Worm (Caenorhabditis elegans) whole organism, L4 larva: ENCODE results near the gene tctn-1.
A peak's percentile ranks its signal among the peaks of the same experiment; 100 is the strongest.

Experiments
- F49E8.2 ChIP-seq: sonication (generic microtip); optimal IDR thresholded peaks from 2 replicates; lab custom pipeline; 2016; ENCODE audit warnings: missing compliant biosample characterization, mild to moderate bottlenecking, missing genetic modification characterization, borderline replicate concordance
- T20F7.1 ChIP-seq: fragments of 200-800 bp; sonication (Bioruptor generic); optimal IDR thresholded peaks from 2 replicates; lab custom pipeline; 2018; ENCODE audit warnings: mild to moderate bottlenecking, missing genetic modification characterization, missing compliant biosample characterization
- Y48G9A.11 ChIP-seq: fragments of 200-800 bp; sonication (Bioruptor generic); IDR thresholded peaks from 2 replicates; pipeline ENCODE4 v1.3.6; 2022; ENCODE audit warnings: missing genetic modification reagents, missing genetic modification characterization, missing compliant biosample characterization
- Y75B8A.6 ChIP-seq: fragments of 200-800 bp; sonication (Bioruptor generic); IDR thresholded peaks from 2 replicates; pipeline ENCODE4 v1.3.6; 2022; ENCODE audit warnings: missing genetic modification reagents, missing genetic modification characterization, missing compliant biosample characterization
- ZK337.2 ChIP-seq: fragments of 200-800 bp; sonication (Bioruptor generic); IDR thresholded peaks from 2 replicates; pipeline ENCODE4 v1.3.6; 2022; ENCODE audit warnings: missing genetic modification reagents, missing genetic modification characterization, missing compliant biosample characterization
- aha-1 ChIP-seq: fragments of 150-350 bp; peaks from one replicate; lab custom pipeline; 2014; ENCODE audit warnings: missing biosample characterization, missing genetic modification characterization
- ama-1 ChIP-seq: fragments of 150-350 bp; optimal IDR thresholded peaks from 2 replicates; lab custom pipeline; 2014; ENCODE audit warnings: inconsistent platforms, mixed read lengths
- arid-1 ChIP-seq: fragments of 200-800 bp; sonication (Bioruptor generic); conservative IDR thresholded peaks from 2 replicates; pipeline ENCODE4 v1.3.6; 2022; ENCODE audit warnings: missing genetic modification reagents, missing genetic modification characterization, missing compliant biosample characterization
- attf-4 ChIP-seq: sonication (generic microtip); optimal IDR thresholded peaks from 3 replicates; lab custom pipeline; 2017; ENCODE audit warnings: missing biosample characterization, missing genetic modification characterization
- ceh-32 ChIP-seq: sonication (generic microtip); optimal IDR thresholded peaks from 2 replicates; lab custom pipeline; 2016; ENCODE audit warnings: mild to moderate bottlenecking, missing genetic modification characterization, missing compliant biosample characterization; ENCODE audit not compliant: poor library complexity
- ceh-44 ChIP-seq: fragments of 200-800 bp; sonication (Bioruptor generic); IDR thresholded peaks from 2 replicates; pipeline ENCODE4 v1.3.6; 2022; ENCODE audit warnings: missing genetic modification reagents, missing genetic modification characterization, missing compliant biosample characterization
- ceh-82 ChIP-seq: sonication (generic microtip); optimal IDR thresholded peaks from 2 replicates; lab custom pipeline; 2017; ENCODE audit warnings: missing biosample characterization, missing genetic modification characterization
- cey-2 ChIP-seq: sonication (generic microtip); optimal IDR thresholded peaks from 3 replicates; lab custom pipeline; 2017; ENCODE audit warnings: missing genetic modification characterization, mild to moderate bottlenecking, missing compliant biosample characterization, antibody characterized with exemption, borderline replicate concordance; ENCODE audit not compliant: insufficient read depth
- ctbp-1 ChIP-seq: fragments of 200-800 bp; sonication (Bioruptor generic); IDR thresholded peaks from 2 replicates; pipeline ENCODE4 v1.3.6; 2022; ENCODE audit warnings: missing genetic modification reagents, missing genetic modification characterization, missing compliant biosample characterization
- daf-12 ChIP-seq: fragments of 150-350 bp; optimal IDR thresholded peaks from 2 replicates; lab custom pipeline; 2014; ENCODE audit warnings: missing biosample characterization, missing genetic modification reagents, missing genetic modification characterization
- daf-16 ChIP-seq, 3 experiments: sonication (generic microtip); optimal IDR thresholded peaks; 2 replicates each; lab custom pipeline; 2016 to 2017; ENCODE audit warnings: missing genetic modification characterization in 3 of 3, missing genetic modification reagents in 3 of 3, mild to moderate bottlenecking in 2 of 3, missing compliant biosample characterization in 2 of 3, missing biosample characterization in 1 of 3, moderate library complexity in 1 of 3
- dmd-6 ChIP-seq: fragments of 200-800 bp; sonication (Bioruptor generic); IDR thresholded peaks from 2 replicates; pipeline ENCODE4 v1.3.6; 2022; ENCODE audit warnings: missing genetic modification reagents, missing genetic modification characterization, missing compliant biosample characterization
- dmd-8 ChIP-seq: fragments of 200-800 bp; sonication (Bioruptor generic); IDR thresholded peaks from 2 replicates; pipeline ENCODE4 v1.3.6; 2022; ENCODE audit warnings: missing genetic modification characterization, missing compliant biosample characterization
- dpl-1 ChIP-seq: fragments of 150-350 bp; optimal IDR thresholded peaks from 2 replicates; lab custom pipeline; 2014; ENCODE audit warnings: missing biosample characterization, missing genetic modification reagents, missing genetic modification characterization
- dve-1 ChIP-seq: sonication (generic microtip); optimal IDR thresholded peaks from 2 replicates; lab custom pipeline; 2017; ENCODE audit warnings: antibody characterized with exemption, mild to moderate bottlenecking, missing genetic modification characterization, missing compliant biosample characterization; ENCODE audit not compliant: insufficient read depth
- hlh-11 ChIP-seq: fragments of 200-800 bp; sonication (Bioruptor generic); optimal IDR thresholded peaks from 2 replicates; lab custom pipeline; 2018; ENCODE audit warnings: mild to moderate bottlenecking, missing genetic modification characterization, missing compliant biosample characterization
- hlh-30 ChIP-seq: sonication (generic microtip); optimal IDR thresholded peaks from 2 replicates; lab custom pipeline; 2017; ENCODE audit warnings: antibody characterized with exemption, mild to moderate bottlenecking, missing genetic modification characterization, missing compliant biosample characterization; ENCODE audit not compliant: insufficient read depth
- hmg-1.1 ChIP-seq: fragments of 200-800 bp; sonication (Bioruptor generic); IDR thresholded peaks from 2 replicates; pipeline ENCODE4 v1.3.6; 2022; ENCODE audit warnings: missing genetic modification reagents, missing genetic modification characterization, missing compliant biosample characterization
- lin-1 ChIP-seq: fragments of 200-800 bp; sonication (Bioruptor generic); IDR thresholded peaks from 2 replicates; pipeline ENCODE4 v1.3.6; 2022; ENCODE audit warnings: missing genetic modification reagents, missing genetic modification characterization, missing compliant biosample characterization
- lin-38 ChIP-seq: fragments of 200-800 bp; sonication (Bioruptor generic); IDR thresholded peaks from 2 replicates; pipeline ENCODE4 v1.3.6; 2022; ENCODE audit warnings: missing genetic modification reagents, missing genetic modification characterization, missing compliant biosample characterization
- lir-3 ChIP-seq: sonication (generic microtip); optimal IDR thresholded peaks from 2 replicates; lab custom pipeline; 2016; ENCODE audit warnings: mild to moderate bottlenecking, missing genetic modification characterization, missing compliant biosample characterization
- lsy-2 ChIP-seq, 2 experiments: fragments of 150-350 bp in 1 of 2; sonication (generic microtip) in 1 of 2; optimal IDR thresholded peaks; 2 replicates each; lab custom pipeline; 2014 to 2017; ENCODE audit warnings: missing biosample characterization in 2 of 2, missing genetic modification characterization in 2 of 2
- madf-9 ChIP-seq: fragments of 200-800 bp; sonication (Bioruptor generic); conservative IDR thresholded peaks from 2 replicates; pipeline ENCODE4 v1.3.6; 2022; ENCODE audit warnings: missing genetic modification reagents, missing genetic modification characterization, missing compliant biosample characterization
- mdt-29 ChIP-seq: fragments of 200-800 bp; sonication (Bioruptor generic); IDR thresholded peaks from 2 replicates; pipeline ENCODE4 v1.3.6; 2022; ENCODE audit warnings: missing genetic modification reagents, missing genetic modification characterization, missing compliant biosample characterization
- mes-2 ChIP-seq: sonication (generic microtip); optimal IDR thresholded peaks from 2 replicates; lab custom pipeline; 2016; ENCODE audit warnings: missing genotype, mild to moderate bottlenecking, missing genetic modification characterization, missing compliant biosample characterization; ENCODE audit not compliant: poor library complexity, severe bottlenecking
- mxl-3 ChIP-seq: fragments of 200-800 bp; sonication (Bioruptor generic); optimal IDR thresholded peaks from 2 replicates; lab custom pipeline; 2018; ENCODE audit warnings: mild to moderate bottlenecking, missing genetic modification characterization, missing compliant biosample characterization
- nhr-11 ChIP-seq: fragments of 150-350 bp; optimal IDR thresholded peaks from 2 replicates; lab custom pipeline; 2014; ENCODE audit warnings: missing biosample characterization, missing genetic modification characterization
- nhr-28 ChIP-seq: fragments of 150-350 bp; optimal IDR thresholded peaks from 2 replicates; lab custom pipeline; 2014; ENCODE audit warnings: missing biosample characterization, missing genetic modification characterization
- nhr-41 ChIP-seq: fragments of 200-800 bp; sonication (Bioruptor generic); IDR thresholded peaks from 2 replicates; pipeline ENCODE4 v1.3.6; 2022; ENCODE audit warnings: missing genetic modification reagents, missing genetic modification characterization, missing compliant biosample characterization
- nhr-48 ChIP-seq: sonication (generic microtip); optimal IDR thresholded peaks from 2 replicates; lab custom pipeline; 2016; ENCODE audit warnings: mild to moderate bottlenecking, missing genetic modification characterization, missing compliant biosample characterization
- tra-1 ChIP-seq: fragments of 200-800 bp; sonication (Bioruptor generic); IDR thresholded peaks from 2 replicates; pipeline ENCODE4 v1.3.6; 2022; ENCODE audit warnings: missing genetic modification reagents, missing genetic modification characterization, missing compliant biosample characterization
- zfp-3 ChIP-seq: fragments of 200-800 bp; sonication (Bioruptor generic); conservative IDR thresholded peaks from 2 replicates; pipeline ENCODE4 v1.3.6; 2022; ENCODE audit warnings: missing genetic modification reagents, missing genetic modification characterization, missing compliant biosample characterization

The tctn-1 gene

DNA sequence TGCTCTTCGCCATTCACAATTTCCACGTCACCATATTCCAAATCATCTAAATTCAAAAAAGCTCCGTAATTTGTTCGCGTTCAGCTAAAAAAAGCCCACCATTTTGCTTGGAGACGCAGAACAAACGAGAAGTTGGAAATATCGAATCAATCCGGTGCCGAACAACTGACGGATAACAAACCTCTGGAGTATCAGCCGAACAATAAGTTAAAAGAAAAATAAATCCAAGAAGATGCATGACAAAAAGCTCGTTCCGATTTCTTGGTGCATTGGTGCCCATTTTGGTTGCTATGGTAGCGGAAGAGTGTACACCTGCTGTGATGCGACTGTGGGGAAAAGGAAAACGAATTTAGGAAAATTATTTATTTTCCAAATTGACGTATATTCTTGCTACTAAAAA lies at the start of gene tctn-1:
TSS of gene tctn-1 (minus strand) at position 280 of the 400 bp plus-strand sequence.
- TF ChIP-seq ZK337.2 (GFP tag; lab: Robert Waterston, UW): no peak
- peak; percentile 23; the same call in 1 of the 2 replicates for TF ChIP-seq dmd-6 (GFP tag; lab: Robert Waterston, UW)
- TF ChIP-seq ama-1 (lab: Kevin White, UChicago): peak; percentile 86
- TF ChIP-seq madf-9: 0 out of 2 replicates have a peak, but pooled peaks have one; percentile 16
- no peak for TF ChIP-seq Y75B8A.6
- TF ChIP-seq mdt-29 (GFP tag; lab: Robert Waterston, UW): 0 out of 2 replicates have a peak, but pooled peaks have one; percentile 26
- peak; percentile 35; the same call in 1 of the 2 replicates for TF ChIP-seq lin-38
- peak; percentile 22 for TF ChIP-seq aha-1 (tag; lab: Kevin White, UChicago)
- no peak for TF ChIP-seq lin-1 (GFP tag; lab: Robert Waterston, UW)
- 0 out of 2 replicates have a peak, but pooled peaks have one; percentile 27 for TF ChIP-seq hmg-1.1 (GFP tag; lab: Robert Waterston, UW)
- TF ChIP-seq mes-2 (tag; lab: Kevin White, UChicago): peak; percentile 9
- 0 out of 2 replicates have a peak, but pooled peaks have one; percentile 8 for TF ChIP-seq Y48G9A.11 (GFP tag; lab: Robert Waterston, UW)
- TF ChIP-seq arid-1 (GFP tag; lab: Robert Waterston, UW): 0 out of 2 replicates have a peak, but pooled peaks have one; percentile 20
- no peak for TF ChIP-seq dpl-1 (GFP tag; lab: Kevin White, UChicago)
- TF ChIP-seq daf-16 (GFP tag; optimal IDR thresholded peaks at IDR 0.05; lab: Kevin White, UChicago): peak in 1 of 2 experiments; percentile 22
- peak; percentile 21 for TF ChIP-seq daf-16 (tag; optimal IDR thresholded peaks at IDR 0.05; lab: Kevin White, UChicago)
- peak; percentile 18; the same call in 1 of the 2 replicates for TF ChIP-seq zfp-3 (GFP tag; lab: Robert Waterston, UW)
- TF ChIP-seq nhr-11 (tag; lab: Kevin White, UChicago): no peak
- TF ChIP-seq ctbp-1 (GFP tag; lab: Robert Waterston, UW): 0 out of 2 replicates have a peak, but pooled peaks have one; percentile 14
- peak; percentile 7 for TF ChIP-seq dve-1 (tag; lab: Kevin White, UChicago)
- no peak for TF ChIP-seq ceh-32 (tag; lab: Kevin White, UChicago)
- TF ChIP-seq lsy-2 (tag; optimal IDR thresholded peaks at IDR 0.05; lab: Kevin White, UChicago): peak in 1 of 2 experiments; percentile 41
- TF ChIP-seq dmd-8 (GFP tag; lab: Robert Waterston, UW): 0 out of 2 replicates have a peak, but pooled peaks have one; percentile 15

DNA sequence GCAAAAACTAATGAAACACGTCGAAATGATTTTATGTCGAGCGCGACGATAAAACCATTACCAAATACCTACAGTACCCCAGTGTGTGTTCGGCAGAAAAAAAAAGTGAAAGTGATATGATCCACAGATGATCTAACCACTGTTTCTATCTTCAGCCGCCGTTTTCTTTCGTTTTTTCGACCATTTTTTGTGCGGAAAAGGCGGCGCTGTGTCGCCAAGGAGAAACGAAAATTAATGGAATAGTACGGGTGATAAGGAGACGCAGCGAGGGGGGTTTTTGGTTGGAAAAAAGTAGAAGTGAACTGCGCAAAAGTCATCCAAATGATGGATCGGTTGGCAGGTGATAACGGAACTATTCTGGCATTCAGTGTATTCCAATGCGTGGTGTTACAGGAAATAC lies 47.5 kb upstream of the tctn-1 start:
- TF ChIP-seq tra-1 (0 out of 2 replicates have a peak, but pooled peaks have one; percentile 44), mxl-3 (GFP tag; lab: Kevin White, UChicago) (peak; percentile 8), nhr-28 (tag; lab: Kevin White, UChicago) (peak; percentile 12), dve-1 (tag; lab: Kevin White, UChicago) (no peak), hlh-11 (tag; lab: Kevin White, UChicago) (peak; percentile 37), zfp-3 (GFP tag; lab: Robert Waterston, UW) (no peak), nhr-48 (tag; lab: Kevin White, UChicago) (peak; percentile 29), cey-2 (peak; percentile 48)

DNA sequence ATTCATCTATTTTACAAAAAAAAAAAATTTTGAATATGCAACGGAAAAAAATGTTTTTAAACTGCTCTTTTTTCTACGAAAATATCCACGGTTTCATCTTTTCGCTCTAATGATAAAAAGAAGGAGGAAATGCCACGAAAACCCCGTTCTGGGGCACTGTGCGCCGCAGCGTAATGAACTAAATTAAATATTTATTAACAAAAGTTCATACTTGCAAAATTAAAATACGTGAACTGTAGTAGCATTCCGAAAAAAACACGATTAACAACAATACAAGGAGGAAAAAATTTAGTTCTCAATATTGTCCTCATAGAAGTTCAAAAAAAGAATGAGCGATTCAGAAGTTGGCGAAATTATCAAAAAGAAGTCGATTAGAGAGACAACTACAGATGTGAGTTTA lies 41.8 kb upstream of the tctn-1 start, which contains the start of gene R11E3.1:
TSS of gene R11E3.1 (plus strand) at position 301 of the 400 bp plus-strand sequence.
- TF ChIP-seq F49E8.2 (tag; lab: Kevin White, UChicago) (no peak), hlh-30 (no peak), T20F7.1 (no peak), ceh-82 (tag; lab: Kevin White, UChicago) (no peak), zfp-3 (GFP tag; lab: Robert Waterston, UW) (no peak), ZK337.2 (GFP tag; lab: Robert Waterston, UW) (no peak), attf-4 (no peak), nhr-41 (GFP tag; lab: Robert Waterston, UW) (no peak), ceh-44 (GFP tag; lab: Robert Waterston, UW) (no peak), daf-12 (tag; lab: Kevin White, UChicago) (no peak), lir-3 (no peak)
- TF ChIP-seq, all 104 proteins: peak for 0
